Fruit fly (Drosophila melanogaster): Measurements from ENCODE around the gene CG8677.
A peak's percentile ranks its signal among the peaks of the same experiment; 100 is the strongest.

Gene CG8677

dm6 chr2L:21250519-21251336 is 29.6 kb downstream of the CG8677 start:
- peak; percentile 28 for TF ChIP-seq noc (tag; optimal IDR thresholded peaks at IDR 0.05)

dm6 chr2L:21251750-21252149 is 30.6 kb downstream of the CG8677 start:
- no peak for TF ChIP-seq noc (tag; optimal IDR thresholded peaks at IDR 0.05)

- no peak for TF ChIP-seq noc (tag; optimal IDR thresholded peaks at IDR 0.05)
Observed at dm6 chr2L:21259008-21259407, 37.9 kb downstream of the CG8677 start.

dm6 chr2L:21260869-21261268 is 39.8 kb downstream of the CG8677 start:
- no peak for TF ChIP-seq noc (tag; optimal IDR thresholded peaks at IDR 0.05)

dm6 chr2L:21262832-21263231 is 41.7 kb downstream of the CG8677 start, which contains the start of gene CG8671:
CG8671 (plus strand) TSS chr2L:21262956.
- no peak for TF ChIP-seq noc (tag; optimal IDR thresholded peaks at IDR 0.05)

- TF ChIP-seq noc (tag; optimal IDR thresholded peaks at IDR 0.05) = no peak
Observed at dm6 chr2L:21263470-21264146, 42.5 kb downstream of the CG8677 start.

dm6 chr2L:21266277-21266676 is 45.2 kb downstream of the CG8677 start:
- no peak for TF ChIP-seq noc (tag; optimal IDR thresholded peaks at IDR 0.05)

dm6 chr2L:21268140-21268539 is 47.0 kb downstream of the CG8677 start:
- peak; percentile 48 for TF ChIP-seq noc (tag; optimal IDR thresholded peaks at IDR 0.05)
